Fruit fly (Drosophila melanogaster): Measurements from ENCODE around the gene CG43082.

dm6 chr3L:15637618-15638017 lies 24.0 kb upstream of the CG43082 start:
- no peak for TF ChIP-seq psq (GFP tag; optimal IDR thresholded peaks at IDR 0.05)
- TF ChIP-seq sv (GFP tag; optimal IDR thresholded peaks at IDR 0.05) = no peak
- TF ChIP-seq OdsH (GFP tag; optimal IDR thresholded peaks at IDR 0.05) = peak; percentile 48
- no peak for TF ChIP-seq CG32264 (GFP tag; optimal IDR thresholded peaks at IDR 0.05)
- peak; percentile 65 for TF ChIP-seq rgr (GFP tag; optimal IDR thresholded peaks at IDR 0.05)
- peak; percentile 39 for TF ChIP-seq br (GFP tag; optimal IDR thresholded peaks at IDR 0.05)
- no peak for TF ChIP-seq Myc (optimal IDR thresholded peaks at IDR 0.05)
- no peak for TF ChIP-seq Dfd (GFP tag; optimal IDR thresholded peaks at IDR 0.05)
- TF ChIP-seq usp (GFP tag; optimal IDR thresholded peaks at IDR 0.05) = no peak
- peak; percentile 35 for TF ChIP-seq tai (GFP tag; optimal IDR thresholded peaks at IDR 0.05)

Data from whole organism, wandering third instar larva.